Worm (Caenorhabditis elegans) whole organism, mixed stage, embryonic: ENCODE data around the gene C39B5.2.

ENCODE experiments used
- ceh-39 ChIP-seq: fragments of 150-350 bp; optimal IDR thresholded peaks from 2 replicates; lab custom pipeline; 2014; ENCODE audit warnings: missing biosample characterization, missing genetic modification characterization
- ceh-43 ChIP-seq: fragments of 200-800 bp; sonication (Bioruptor generic); optimal IDR thresholded peaks from 2 replicates; lab custom pipeline; 2018; ENCODE audit warnings: mild to moderate bottlenecking, missing genetic modification characterization, moderate library complexity, missing compliant biosample characterization
- ces-1 ChIP-seq: fragments of 150-350 bp; optimal IDR thresholded peaks from 2 replicates; lab custom pipeline; 2014; ENCODE audit warnings: missing biosample characterization, missing genetic modification reagents, missing genetic modification characterization
- elt-3 ChIP-seq: fragments of 150-350 bp; optimal IDR thresholded peaks from 2 replicates; lab custom pipeline; 2014; ENCODE audit warnings: missing biosample characterization, missing genetic modification characterization
- lin-13 ChIP-seq: fragments of 150-350 bp; optimal IDR thresholded peaks from 2 replicates; lab custom pipeline; 2014; ENCODE audit warnings: missing biosample characterization, missing genetic modification characterization
- mls-2 ChIP-seq: sonication (generic microtip); optimal IDR thresholded peaks from 2 replicates; lab custom pipeline; 2016; ENCODE audit warnings: mild to moderate bottlenecking, missing genetic modification characterization, moderate library complexity, missing compliant biosample characterization
- nhr-12 ChIP-seq: fragments of 150-350 bp; optimal IDR thresholded peaks from 2 replicates; lab custom pipeline; 2014; ENCODE audit warnings: missing biosample characterization, missing genetic modification characterization
- nhr-237 ChIP-seq: fragments of 150-350 bp; optimal IDR thresholded peaks from 2 replicates; lab custom pipeline; 2014; ENCODE audit warnings: missing biosample characterization, missing genetic modification characterization
- nhr-76 ChIP-seq: sonication (generic microtip); optimal IDR thresholded peaks from 2 replicates; lab custom pipeline; 2017; ENCODE audit warnings: missing biosample characterization, missing genetic modification characterization
- snpc-4 ChIP-seq: fragments of 150-350 bp; optimal IDR thresholded peaks from 2 replicates; lab custom pipeline; 2014; ENCODE audit warnings: missing biosample characterization, missing genetic modification characterization
- unc-39 ChIP-seq: fragments of 150-350 bp; optimal IDR thresholded peaks from 2 replicates; lab custom pipeline; 2014; ENCODE audit warnings: missing biosample characterization, missing genetic modification characterization
- unc-62 ChIP-seq: fragments of 150-350 bp; optimal IDR thresholded peaks from 2 replicates; lab custom pipeline; 2014; ENCODE audit warnings: missing biosample characterization, missing genetic modification reagents, missing genetic modification characterization
- ztf-11 ChIP-seq: fragments of 150-350 bp; optimal IDR thresholded peaks from 2 replicates; lab custom pipeline; 2014; ENCODE audit warnings: missing biosample characterization, missing genetic modification characterization

DNA sequence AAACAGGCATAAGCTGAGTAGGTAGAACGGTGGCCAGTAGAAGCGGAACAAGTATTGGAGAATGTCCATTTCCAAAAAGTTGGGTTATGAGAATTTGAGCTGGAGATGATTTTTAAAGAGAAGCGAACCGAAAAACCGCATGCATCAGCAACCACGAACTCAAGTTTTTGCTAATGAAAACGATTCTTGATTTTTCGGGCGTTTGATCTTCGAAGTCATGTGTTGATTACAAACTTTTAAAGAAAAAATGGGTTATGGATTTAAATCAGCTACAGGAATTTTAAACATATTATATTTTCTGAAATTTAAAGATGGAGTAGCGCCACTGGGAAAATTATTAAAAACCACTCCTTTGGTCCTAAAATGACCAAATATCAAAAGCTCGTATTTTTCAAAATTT lies 10.8 kb upstream of the C39B5.2 start, which contains the start of gene srd-65:
- TF ChIP-seq nhr-237 (tag; lab: Kevin White, UChicago) (no peak), ceh-43 (no peak), unc-39 (tag; lab: Kevin White, UChicago) (no peak), ces-1 (no peak), nhr-76 (tag; lab: Kevin White, UChicago) (no peak), unc-62 (no peak), ceh-39 (tag; lab: Kevin White, UChicago) (no peak), mls-2 (tag; lab: Kevin White, UChicago) (no peak), ztf-11 (no peak), snpc-4 (tag; lab: Kevin White, UChicago) (no peak), lin-13 (tag; lab: Kevin White, UChicago) (no peak), nhr-12 (tag; lab: Kevin White, UChicago) (no peak), elt-3 (tag; lab: Kevin White, UChicago) (no peak)
